Worm (Caenorhabditis elegans) whole organism, early embryonic: ENCODE measurements around the gene F57E7.4.

Source experiments
- F13C5.2 ChIP-seq: sonication (generic microtip); optimal IDR thresholded peaks from 2 replicates; lab custom pipeline; 2017; ENCODE audit warnings: mild to moderate bottlenecking, missing genetic modification characterization, inconsistent platforms, missing compliant biosample characterization
- aly-1 ChIP-seq: sonication (generic microtip); optimal IDR thresholded peaks from 2 replicates; lab custom pipeline; 2016; ENCODE audit warnings: missing genetic modification characterization, missing compliant biosample characterization
- ama-1 ChIP-seq: fragments of 150-350 bp; optimal IDR thresholded peaks from 2 replicates; lab custom pipeline; 2014
- ceh-36 ChIP-seq: sonication (generic microtip); optimal IDR thresholded peaks from 2 replicates; lab custom pipeline; 2016; ENCODE audit warnings: missing genetic modification characterization, inconsistent platforms, missing compliant biosample characterization
- ets-7 ChIP-seq: sonication (generic microtip); optimal IDR thresholded peaks from 2 replicates; lab custom pipeline; 2016; ENCODE audit warnings: missing genotype, missing genetic modification characterization, missing compliant biosample characterization
- flt-1 ChIP-seq: fragments of 200-800 bp; sonication (Bioruptor generic); IDR thresholded peaks from 2 replicates; pipeline ENCODE4 v1.3.6; 2022; ENCODE audit warnings: missing genetic modification characterization, missing compliant biosample characterization
- hmbx-1 ChIP-seq: sonication (generic microtip); optimal IDR thresholded peaks from 2 replicates; lab custom pipeline; 2016; ENCODE audit warnings: mild to moderate bottlenecking, missing genetic modification characterization, missing compliant biosample characterization
- hmg-4 ChIP-seq: fragments of 200-800 bp; sonication (Bioruptor generic); optimal IDR thresholded peaks from 2 replicates; lab custom pipeline; 2018; ENCODE audit warnings: mild to moderate bottlenecking, missing genetic modification characterization, missing compliant biosample characterization
- scrt-1 ChIP-seq: fragments of 200-800 bp; sonication (Bioruptor generic); IDR thresholded peaks from 2 replicates; pipeline ENCODE4 v1.3.6; 2022; ENCODE audit warnings: missing genetic modification characterization, missing compliant biosample characterization
- sea-1 ChIP-seq: fragments of 200-800 bp; sonication (Bioruptor generic); conservative IDR thresholded peaks from 2 replicates; pipeline ENCODE4 v1.3.6; 2022; ENCODE audit warnings: missing genetic modification characterization, missing compliant biosample characterization
- tbx-11 ChIP-seq: fragments of 200-800 bp; sonication (Bioruptor generic); IDR thresholded peaks from 2 replicates; pipeline ENCODE4 v1.3.6; 2022; ENCODE audit warnings: missing genetic modification characterization, missing compliant biosample characterization

DNA sequence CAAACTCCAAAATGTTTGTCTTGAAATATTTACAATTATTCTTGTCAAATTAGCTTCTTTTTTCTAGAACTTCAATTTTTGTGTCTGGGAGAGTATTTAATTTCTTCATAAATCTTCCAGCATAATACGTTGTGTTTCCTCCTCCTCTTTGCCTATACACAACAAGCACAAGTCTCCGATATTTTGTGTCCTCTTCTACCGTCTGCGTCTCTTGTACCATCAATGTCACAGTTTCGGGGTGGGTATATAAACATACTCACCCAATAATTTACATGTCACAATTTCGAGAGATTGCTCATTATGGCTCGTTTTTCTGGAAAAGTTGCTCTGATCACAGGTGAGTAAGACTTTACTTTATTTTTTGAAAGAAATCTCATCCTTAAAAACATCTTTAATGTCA lies 43.3 kb downstream of the F57E7.4 start, which contains the start of gene F26D2.15:
- TF ChIP-seq ets-7 (tag; lab: Kevin White, UChicago) (no peak), tbx-11 (GFP tag; lab: Robert Waterston, UW) (no peak), hmg-4 (no peak), ama-1 (lab: Kevin White, UChicago) (no peak), scrt-1 (GFP tag; lab: Robert Waterston, UW) (no peak), sea-1 (no peak), F13C5.2 (tag; lab: Kevin White, UChicago) (no peak), aly-1 (tag; lab: Kevin White, UChicago) (no peak), hmbx-1 (tag; lab: Kevin White, UChicago) (no peak), flt-1 (GFP tag; lab: Robert Waterston, UW) (no peak), ceh-36 (tag; lab: Kevin White, UChicago) (no peak)
